Worm (Caenorhabditis elegans) whole organism, L3 larva: ENCODE measurements around the gene elt-7.

Experiments
- ceh-9 ChIP-seq: sonication (generic microtip); optimal IDR thresholded peaks from 2 replicates; lab custom pipeline; 2018; ENCODE audit warnings: missing biosample characterization, missing genetic modification characterization
- fkh-10 ChIP-seq: sonication (generic microtip); optimal IDR thresholded peaks from 2 replicates; lab custom pipeline; 2017; ENCODE audit warnings: missing biosample characterization, missing genetic modification reagents, missing genetic modification characterization
- nhr-12 ChIP-seq: fragments of 150-350 bp; optimal IDR thresholded peaks from 2 replicates; lab custom pipeline; 2014; ENCODE audit warnings: missing biosample characterization, missing genetic modification characterization
- pqm-1 ChIP-seq: fragments of 150-350 bp; optimal IDR thresholded peaks from 2 replicates; lab custom pipeline; 2017; ENCODE audit warnings: missing biosample characterization, missing genetic modification characterization, inconsistent platforms
- zag-1 ChIP-seq: fragments of 150-350 bp; optimal IDR thresholded peaks from 2 replicates; lab custom pipeline; 2014; ENCODE audit warnings: missing biosample characterization, missing genetic modification characterization
- ztf-11 ChIP-seq: fragments of 150-350 bp; optimal IDR thresholded peaks from 2 replicates; lab custom pipeline; 2014; ENCODE audit warnings: missing biosample characterization, missing genetic modification characterization

DNA sequence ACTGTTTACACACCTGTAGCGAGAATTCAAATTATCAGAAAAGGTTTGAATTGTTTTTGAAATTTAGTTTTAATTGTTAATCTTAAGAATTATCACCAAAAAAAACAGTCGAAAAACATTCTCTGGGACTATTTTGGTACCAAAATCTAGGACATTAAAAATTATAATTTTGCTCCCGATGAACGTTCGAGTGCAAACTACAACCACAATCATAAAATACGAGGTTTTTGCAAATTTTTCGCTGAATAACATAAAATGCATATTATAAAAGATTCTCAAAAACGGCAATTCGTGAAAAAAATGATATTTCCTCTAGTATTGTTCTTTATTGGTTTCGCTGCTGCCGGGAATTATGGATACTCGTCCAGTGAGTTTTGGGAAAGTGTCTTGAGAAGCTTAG is 19.9 kb downstream of the elt-7 start, which contains the start of gene R02F11.12:
- TF ChIP-seq zag-1 (tag; lab: Kevin White, UChicago) (no peak), fkh-10 (GFP tag; lab: Kevin White, UChicago) (no peak), ceh-9 (tag; lab: Kevin White, UChicago) (no peak), nhr-12 (tag; lab: Kevin White, UChicago) (no peak), pqm-1 (tag; lab: Kevin White, UChicago) (no peak), ztf-11 (tag; lab: Kevin White, UChicago) (no peak)
